Worm (Caenorhabditis elegans) whole organism, young adult: Measurements from ENCODE around the gene T03G6.3.

Source experiments
- B0261.1 ChIP-seq: sonication (generic microtip); optimal IDR thresholded peaks from 2 replicates; lab custom pipeline; 2016; ENCODE audit warnings: mild to moderate bottlenecking, missing genetic modification characterization, moderate library complexity, missing compliant biosample characterization
- C06A6.2 ChIP-seq: fragments of 200-800 bp; sonication (Bioruptor generic); conservative IDR thresholded peaks from 2 replicates; pipeline ENCODE4 v1.3.6; 2022; ENCODE audit warnings: missing genetic modification characterization, missing compliant biosample characterization
- C17E4.6 ChIP-seq: fragments of 200-800 bp; sonication (Bioruptor generic); IDR thresholded peaks from 2 replicates; pipeline ENCODE4 v1.3.6; 2022; ENCODE audit warnings: missing genetic modification reagents, missing genetic modification characterization, missing compliant biosample characterization
- F22D6.2 ChIP-seq: sonication (generic microtip); optimal IDR thresholded peaks from 2 replicates; lab custom pipeline; 2016; ENCODE audit warnings: mild to moderate bottlenecking, missing genetic modification characterization, missing compliant biosample characterization
- F23B12.7 ChIP-seq: sonication (generic microtip); optimal IDR thresholded peaks from 2 replicates; lab custom pipeline; 2017; ENCODE audit warnings: missing genetic modification characterization, mild to moderate bottlenecking, missing compliant biosample characterization, antibody characterized with exemption, moderate library complexity; ENCODE audit not compliant: insufficient read depth
- F33H1.4 ChIP-seq: fragments of 200-800 bp; sonication (Bioruptor generic); IDR thresholded peaks from 2 replicates; pipeline ENCODE4 v1.3.6; 2022; ENCODE audit warnings: missing genetic modification reagents, missing genetic modification characterization, missing compliant biosample characterization
- K12H6.12 ChIP-seq: fragments of 200-800 bp; sonication (Bioruptor generic); optimal IDR thresholded peaks from 2 replicates; lab custom pipeline; 2018; ENCODE audit warnings: mild to moderate bottlenecking, missing genetic modification characterization, missing compliant biosample characterization
- Y56A3A.18 ChIP-seq: fragments of 200-800 bp; sonication (Bioruptor generic); IDR thresholded peaks from 2 replicates; pipeline ENCODE4 v1.3.6; 2022; ENCODE audit warnings: missing genetic modification reagents, missing genetic modification characterization, missing compliant biosample characterization
- Y95B8A.8 ChIP-seq: fragments of 200-800 bp; sonication (Bioruptor generic); IDR thresholded peaks from 2 replicates; pipeline ENCODE4 v1.3.6; 2022; ENCODE audit warnings: missing genetic modification reagents, missing genetic modification characterization, missing compliant biosample characterization
- atf-7 ChIP-seq: sonication (generic microtip); optimal IDR thresholded peaks from 2 replicates; lab custom pipeline; 2017; ENCODE audit warnings: mild to moderate bottlenecking, missing genetic modification characterization, missing compliant biosample characterization
- cebp-1 ChIP-seq, 2 experiments: fragments of 200-800 bp in 1 of 2; sonication (Bioruptor generic) in 1 of 2; sonication (generic microtip) in 1 of 2; IDR thresholded peaks in 1 of 2; optimal IDR thresholded peaks in 1 of 2; 2 replicates each; pipeline versions ENCODE4 v1.3.6 to Lab custom; 2017 to 2022; ENCODE audit warnings: missing compliant biosample characterization in 2 of 2, missing genetic modification characterization in 2 of 2, mild to moderate bottlenecking in 1 of 2, missing genetic modification reagents in 1 of 2, moderate library complexity in 1 of 2
- chd-7 ChIP-seq: sonication (generic microtip); optimal IDR thresholded peaks from 2 replicates; lab custom pipeline; 2016; ENCODE audit warnings: mild to moderate bottlenecking, missing genetic modification characterization, moderate library complexity, missing compliant biosample characterization
- die-1 ChIP-seq: sonication (generic microtip); optimal IDR thresholded peaks from 2 replicates; lab custom pipeline; 2016; ENCODE audit warnings: missing genotype, mild to moderate bottlenecking, missing genetic modification characterization, missing compliant biosample characterization
- dox-1 ChIP-seq: fragments of 200-800 bp; sonication (Bioruptor generic); IDR thresholded peaks from 2 replicates; pipeline ENCODE4 v1.3.6; 2022; ENCODE audit warnings: missing genetic modification reagents, missing genetic modification characterization, missing compliant biosample characterization
- dpff-1 ChIP-seq: sonication (generic microtip); optimal IDR thresholded peaks from 2 replicates; lab custom pipeline; 2017; ENCODE audit warnings: mild to moderate bottlenecking, missing genetic modification characterization, missing compliant biosample characterization
- egl-44 ChIP-seq: fragments of 200-800 bp; sonication (Bioruptor generic); IDR thresholded peaks from 2 replicates; pipeline ENCODE4 v1.3.6; 2022; ENCODE audit warnings: missing genetic modification reagents, missing genetic modification characterization, missing compliant biosample characterization
- fkh-3 ChIP-seq: sonication (generic microtip); optimal IDR thresholded peaks from 2 replicates; lab custom pipeline; 2016; ENCODE audit warnings: mild to moderate bottlenecking, missing genetic modification characterization, missing compliant biosample characterization
- hmg-20 ChIP-seq: fragments of 200-800 bp; sonication (Bioruptor generic); IDR thresholded peaks from 2 replicates; pipeline ENCODE4 v1.3.6; 2022; ENCODE audit warnings: missing genetic modification reagents, missing genetic modification characterization, missing compliant biosample characterization
- let-526 ChIP-seq: fragments of 200-800 bp; sonication (Bioruptor generic); IDR thresholded peaks from 2 replicates; pipeline ENCODE4 v1.3.6; 2022; ENCODE audit warnings: missing genetic modification reagents, missing genetic modification characterization, missing compliant biosample characterization
- mcd-1 ChIP-seq: fragments of 200-800 bp; sonication (Bioruptor generic); IDR thresholded peaks from 2 replicates; pipeline ENCODE4 v1.3.6; 2022; ENCODE audit warnings: missing genetic modification reagents, missing genetic modification characterization, missing compliant biosample characterization
- pha-4 ChIP-seq: fragments of 150-350 bp; sonication (generic microtip); optimal IDR thresholded peaks from 2 replicates; lab custom pipeline; 2014; ENCODE audit warnings: missing biosample characterization, missing genetic modification reagents, missing genetic modification characterization
- rcor-1 ChIP-seq: fragments of 200-800 bp; sonication (Bioruptor generic); IDR thresholded peaks from 2 replicates; pipeline ENCODE4 v1.3.6; 2022; ENCODE audit warnings: missing genetic modification reagents, missing genetic modification characterization, missing compliant biosample characterization
- sea-2 ChIP-seq: fragments of 200-800 bp; sonication (Bioruptor generic); IDR thresholded peaks from 2 replicates; pipeline ENCODE4 v1.3.6; 2022; ENCODE audit warnings: missing genetic modification characterization, missing compliant biosample characterization
- snpc-1.1 ChIP-seq: sonication (generic microtip); optimal IDR thresholded peaks from 2 replicates; lab custom pipeline; 2017; ENCODE audit warnings: missing genetic modification characterization, mild to moderate bottlenecking, missing compliant biosample characterization, antibody characterized with exemption, moderate library complexity, missing genotype, missing genetic modification reagents; ENCODE audit not compliant: insufficient read depth
- snpc-3.4 ChIP-seq: sonication (generic microtip); optimal IDR thresholded peaks from 2 replicates; lab custom pipeline; 2017; ENCODE audit warnings: missing genetic modification characterization, mild to moderate bottlenecking, missing compliant biosample characterization, antibody characterized with exemption, moderate library complexity, missing genotype, missing genetic modification reagents
- snpc-4 ChIP-seq, 5 experiments: fragments of 150-350 bp in 1 of 5; sonication (generic microtip) in 4 of 5; optimal IDR thresholded peaks; 2 replicates each; lab custom pipeline; 2014 to 2018; ENCODE audit warnings: missing genetic modification characterization in 5 of 5, missing biosample characterization in 3 of 5, antibody characterized with exemption in 2 of 5, mild to moderate bottlenecking in 2 of 5, missing compliant biosample characterization in 2 of 5, missing genotype in 2 of 5, moderate library complexity in 2 of 5, missing genetic modification reagents in 1 of 5
- unc-130 ChIP-seq: sonication (generic microtip); optimal IDR thresholded peaks from 2 replicates; lab custom pipeline; 2016; ENCODE audit warnings: missing genetic modification reagents, missing genetic modification characterization, missing compliant biosample characterization
- ztf-22 ChIP-seq: fragments of 200-800 bp; sonication (Bioruptor generic); optimal IDR thresholded peaks from 2 replicates; lab custom pipeline; 2018; ENCODE audit warnings: mild to moderate bottlenecking, missing genetic modification characterization, moderate library complexity, missing compliant biosample characterization
- ztf-25 ChIP-seq: fragments of 200-800 bp; sonication (Bioruptor generic); IDR thresholded peaks from 2 replicates; pipeline ENCODE4 v1.3.6; 2022; ENCODE audit warnings: missing genetic modification reagents, missing genetic modification characterization, missing compliant biosample characterization
- ztf-3 ChIP-seq: fragments of 200-800 bp; sonication (Bioruptor generic); optimal IDR thresholded peaks from 2 replicates; lab custom pipeline; 2018; ENCODE audit warnings: mild to moderate bottlenecking, missing genetic modification characterization, missing compliant biosample characterization

The T03G6.3 gene

ce11 chrX:2615626-2616025, at the start of gene T03G6.3:
Gene T03G6.3 (minus strand): TSS chrX:2615726.
- TF ChIP-seq pha-4 (tag; lab: Kevin White, UChicago), result no peak
- no peak for TF ChIP-seq ztf-3 (GFP tag; lab: Kevin White, UChicago)
- TF ChIP-seq C17E4.6 (GFP tag; lab: Robert Waterston, UW), result no peak

ce11 chrX:2664273-2664672, 48.7 kb upstream of the T03G6.3 start, which contains the start of gene F54G2.1:
Gene F54G2.1 (minus strand): TSS chrX:2664373.
- TF ChIP-seq cebp-1 (GFP tag; IDR thresholded peaks at IDR 0.05; lab: Robert Waterston, UW), result no peak
- TF ChIP-seq cebp-1 (tag; optimal IDR thresholded peaks at IDR 0.05; lab: Kevin White, UChicago), result no peak
- TF ChIP-seq C06A6.2 (GFP tag; lab: Robert Waterston, UW), result no peak
- no peak for TF ChIP-seq atf-7
- TF ChIP-seq egl-44 (GFP tag; lab: Robert Waterston, UW), result no peak
- TF ChIP-seq hmg-20 (GFP tag; lab: Robert Waterston, UW), result no peak
- TF ChIP-seq snpc-1.1, result no peak
- TF ChIP-seq Y56A3A.18 (GFP tag; lab: Robert Waterston, UW), result no peak
- no peak for TF ChIP-seq ztf-25
- no peak for TF ChIP-seq B0261.1 (tag; lab: Kevin White, UChicago)
- no peak for TF ChIP-seq let-526 (GFP tag; lab: Robert Waterston, UW)
- TF ChIP-seq unc-130, result no peak

- TF ChIP-seq mcd-1, result no peak
- TF ChIP-seq F33H1.4, result no peak
- TF ChIP-seq sea-2 (GFP tag; lab: Robert Waterston, UW), result no peak
- TF ChIP-seq snpc-1.1, result peak; percentile 78
- no peak for TF ChIP-seq F22D6.2 (tag; lab: Kevin White, UChicago)
- peak; percentile 45 for TF ChIP-seq snpc-4 (GFP tag; optimal IDR thresholded peaks at IDR 0.05; lab: Kevin White, UChicago)
- TF ChIP-seq snpc-4 (tag; optimal IDR thresholded peaks at IDR 0.05; lab: Kevin White, UChicago), result peak; percentile 38 to 94 (median 81)
- no peak for TF ChIP-seq rcor-1 (GFP tag; lab: Robert Waterston, UW)
- TF ChIP-seq ztf-22 (GFP tag; lab: Kevin White, UChicago), result no peak
These were observed 48.3 kb upstream of the T03G6.3 start for ce11 chrX:2663798-2664197.

- no peak for TF ChIP-seq die-1 (tag; lab: Kevin White, UChicago)
- TF ChIP-seq F23B12.7 (tag; lab: Kevin White, UChicago), result no peak
- no peak for TF ChIP-seq dox-1 (GFP tag; lab: Robert Waterston, UW)
- TF ChIP-seq snpc-3.4 (tag; lab: Kevin White, UChicago), result no peak
- no peak for TF ChIP-seq fkh-3
- TF ChIP-seq K12H6.12 (tag; lab: Kevin White, UChicago), result no peak
- no peak for TF ChIP-seq F33H1.4
- TF ChIP-seq chd-7 (tag; lab: Kevin White, UChicago), result no peak
- TF ChIP-seq dpff-1, result no peak
- TF ChIP-seq mcd-1, result no peak
- no peak for TF ChIP-seq Y95B8A.8 (GFP tag; lab: Robert Waterston, UW)
These were observed 38.8 kb upstream of the T03G6.3 start for ce11 chrX:2654334-2654733.

ce11 chrX:2641094-2641493, 25.6 kb upstream of the T03G6.3 start:
- no peak for TF ChIP-seq cebp-1 (GFP tag; IDR thresholded peaks at IDR 0.05; lab: Robert Waterston, UW)
- peak; percentile 62 for TF ChIP-seq cebp-1 (tag; optimal IDR thresholded peaks at IDR 0.05; lab: Kevin White, UChicago)
- TF ChIP-seq C06A6.2 (GFP tag; lab: Robert Waterston, UW), result no peak
